Worm (Caenorhabditis elegans) whole organism, L3 larva: ENCODE results near the gene nrf-5.

Experiments
- R02D3.7 ChIP-seq: fragments of 150-350 bp; optimal IDR thresholded peaks from 2 replicates; lab custom pipeline; 2014; ENCODE audit warnings: missing biosample characterization, missing genetic modification characterization
- ZK546.5 ChIP-seq: sonication (generic microtip); optimal IDR thresholded peaks from 2 replicates; lab custom pipeline; 2017; ENCODE audit warnings: missing biosample characterization, missing genetic modification characterization
- ceh-28 ChIP-seq: fragments of 150-350 bp; optimal IDR thresholded peaks from 2 replicates; lab custom pipeline; 2014; ENCODE audit warnings: missing biosample characterization, missing genetic modification reagents, missing genetic modification characterization
- egl-27 ChIP-seq: sonication (generic microtip); optimal IDR thresholded peaks from 4 replicates; lab custom pipeline; 2017; ENCODE audit warnings: missing biosample characterization, missing genetic modification reagents, missing genetic modification characterization
- egl-5 ChIP-seq: fragments of 150-350 bp; optimal IDR thresholded peaks from 2 replicates; lab custom pipeline; 2017; ENCODE audit warnings: missing biosample characterization, missing genetic modification reagents, missing genetic modification characterization, inconsistent platforms
- elt-2 ChIP-seq: sonication (generic microtip); optimal IDR thresholded peaks from 2 replicates; lab custom pipeline; 2016; ENCODE audit warnings: missing genetic modification reagents, mild to moderate bottlenecking, missing genetic modification characterization, missing compliant biosample characterization
- fkh-10 ChIP-seq: sonication (generic microtip); optimal IDR thresholded peaks from 2 replicates; lab custom pipeline; 2017; ENCODE audit warnings: missing biosample characterization, missing genetic modification reagents, missing genetic modification characterization
- hmg-11 ChIP-seq: sonication (generic microtip); optimal IDR thresholded peaks from 2 replicates; lab custom pipeline; 2016; ENCODE audit warnings: missing genetic modification characterization, missing compliant biosample characterization
- jun-1 ChIP-seq: fragments of 150-350 bp; optimal IDR thresholded peaks from 2 replicates; lab custom pipeline; 2014; ENCODE audit warnings: missing biosample characterization, missing genetic modification reagents, missing genetic modification characterization
- lin-15B ChIP-seq: fragments of 150-350 bp; optimal IDR thresholded peaks from 2 replicates; lab custom pipeline; 2014; ENCODE audit warnings: missing biosample characterization, missing genetic modification characterization
- lsy-12 ChIP-seq: sonication (generic microtip); optimal IDR thresholded peaks from 2 replicates; lab custom pipeline; 2016; ENCODE audit warnings: mild to moderate bottlenecking, missing genetic modification characterization, missing compliant biosample characterization
- mdl-1 ChIP-seq: fragments of 150-350 bp; optimal IDR thresholded peaks from 2 replicates; lab custom pipeline; 2014; ENCODE audit warnings: missing biosample characterization, missing genetic modification characterization
- mml-1 ChIP-seq: fragments of 150-350 bp; sonication (generic microtip); optimal IDR thresholded peaks from 3 replicates; lab custom pipeline; 2014; ENCODE audit warnings: missing biosample characterization, missing genetic modification characterization
- nfya-1 ChIP-seq: sonication (generic microtip); optimal IDR thresholded peaks from 2 replicates; lab custom pipeline; 2017; ENCODE audit warnings: missing genetic modification characterization, mild to moderate bottlenecking, missing compliant biosample characterization, antibody characterized with exemption, moderate library complexity; ENCODE audit not compliant: insufficient read depth
- nhr-25 ChIP-seq: sonication (generic microtip); optimal IDR thresholded peaks from 2 replicates; lab custom pipeline; 2017; ENCODE audit warnings: missing biosample characterization, missing genetic modification characterization
- nhr-43 ChIP-seq: sonication (generic microtip); optimal IDR thresholded peaks from 2 replicates; lab custom pipeline; 2016; ENCODE audit warnings: mild to moderate bottlenecking, missing genetic modification characterization, missing compliant biosample characterization; ENCODE audit not compliant: poor library complexity, severe bottlenecking
- nhr-77 ChIP-seq: fragments of 150-350 bp; optimal IDR thresholded peaks from 2 replicates; lab custom pipeline; 2014; ENCODE audit warnings: missing biosample characterization, missing genetic modification characterization
- pha-4 ChIP-seq: fragments of 150-350 bp; optimal IDR thresholded peaks from 2 replicates; lab custom pipeline; 2014; ENCODE audit warnings: missing biosample characterization, missing genetic modification reagents, missing genetic modification characterization
- pqm-1 ChIP-seq: fragments of 150-350 bp; optimal IDR thresholded peaks from 2 replicates; lab custom pipeline; 2017; ENCODE audit warnings: missing biosample characterization, missing genetic modification characterization, inconsistent platforms
- sea-2 ChIP-seq: fragments of 150-350 bp; sonication (generic microtip); optimal IDR thresholded peaks from 4 replicates; lab custom pipeline; 2014; ENCODE audit warnings: missing biosample characterization, missing genetic modification reagents, missing genetic modification characterization
- snpc-4 ChIP-seq: fragments of 150-350 bp; optimal IDR thresholded peaks from 2 replicates; lab custom pipeline; 2014; ENCODE audit warnings: missing biosample characterization, missing genetic modification characterization

The nrf-5 gene

ce11 chrV:13876529-13876928, 48.5 kb downstream of the nrf-5 start, which contains the start of gene T22G5.1:
Gene T22G5.1 (plus strand): TSS chrV:13876829.
- TF ChIP-seq R02D3.7 (no peak), ceh-28 (tag; lab: Kevin White, UChicago) (no peak), egl-27 (tag; lab: Kevin White, UChicago) (no peak), pha-4 (no peak), fkh-10 (no peak), sea-2 (no peak), ZK546.5 (tag; lab: Kevin White, UChicago) (no peak), nhr-77 (tag; lab: Kevin White, UChicago) (no peak), lsy-12 (tag; lab: Kevin White, UChicago) (no peak), mml-1 (tag; lab: Kevin White, UChicago) (no peak), jun-1 (tag; lab: Kevin White, UChicago) (no peak)

- TF ChIP-seq pqm-1 (tag; lab: Kevin White, UChicago) (peak; percentile 93), elt-2 (tag; lab: Kevin White, UChicago) (peak; percentile 86), jun-1 (tag; lab: Kevin White, UChicago) (peak; percentile 11), egl-5 (tag; lab: Kevin White, UChicago) (no peak), lin-15B (tag; lab: Kevin White, UChicago) (peak; percentile 14)
These were observed 50.2 kb downstream of the nrf-5 start for ce11 chrV:13878226-13878625.

DNA sequence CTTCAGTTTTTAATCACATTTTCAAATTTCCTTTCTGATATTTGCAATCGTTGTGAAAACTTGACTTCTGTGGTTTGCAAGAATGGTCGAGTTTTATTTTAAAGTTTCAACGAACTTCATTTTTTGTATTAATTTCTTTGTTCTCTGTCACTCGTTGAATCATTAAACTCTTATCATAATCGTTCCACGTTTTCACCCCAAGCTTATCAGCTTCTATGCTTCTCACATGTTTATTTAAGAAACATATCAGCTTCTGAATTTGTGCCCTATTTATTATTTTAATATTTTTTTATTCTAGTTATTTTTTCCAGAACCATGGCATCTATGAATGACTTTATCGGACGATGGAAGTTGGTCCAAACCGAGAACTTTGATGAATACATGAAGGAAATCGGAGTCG, 51.2 kb downstream of the nrf-5 start, which contains the start of gene lbp-7:
TSS of gene lbp-7 (plus strand) at position 312 of the 400 bp plus-strand sequence.
- TF ChIP-seq pha-4: peak; percentile 41
- peak; percentile 93 for TF ChIP-seq elt-2 (tag; lab: Kevin White, UChicago)
- peak; percentile 94 for TF ChIP-seq pqm-1 (tag; lab: Kevin White, UChicago)
- no peak for TF ChIP-seq mdl-1 (tag; lab: Kevin White, UChicago)
- TF ChIP-seq jun-1 (tag; lab: Kevin White, UChicago): peak; percentile 23

DNA sequence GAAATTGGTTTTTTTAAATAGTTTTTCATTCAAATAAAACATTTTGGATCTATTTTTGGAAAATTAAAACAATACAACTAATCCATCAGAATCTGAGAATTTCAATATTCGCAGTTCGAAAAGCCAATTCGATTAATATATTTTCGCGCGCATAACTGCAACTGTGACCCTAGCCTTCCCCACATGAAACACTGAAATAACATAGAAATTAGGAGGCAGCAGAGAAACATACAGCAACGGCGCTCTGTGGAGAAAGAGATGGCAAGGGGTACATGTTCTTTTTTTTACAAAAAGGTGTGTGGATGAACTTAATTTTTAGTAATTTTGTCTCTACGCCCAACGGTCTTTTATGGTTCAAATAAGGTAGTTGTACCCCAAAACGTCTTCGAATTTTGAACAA, 52.1 kb downstream of the nrf-5 start:
- TF ChIP-seq lin-15B (tag; lab: Kevin White, UChicago): peak; percentile 63
- peak; percentile 28 for TF ChIP-seq snpc-4 (tag; lab: Kevin White, UChicago)
- TF ChIP-seq pha-4: peak; percentile 56
- no peak for TF ChIP-seq hmg-11
- TF ChIP-seq mdl-1 (tag; lab: Kevin White, UChicago): no peak
- peak; percentile 20 for TF ChIP-seq nfya-1 (tag; lab: Kevin White, UChicago)
- peak; percentile 19 for TF ChIP-seq nhr-25 (tag; lab: Kevin White, UChicago)
- TF ChIP-seq nhr-77 (tag; lab: Kevin White, UChicago): no peak
- TF ChIP-seq nhr-43 (tag; lab: Kevin White, UChicago): peak; percentile 30
- TF ChIP-seq egl-5 (tag; lab: Kevin White, UChicago): no peak
- TF ChIP-seq, all 47 proteins: peak for 6
